Worm (Caenorhabditis elegans) whole organism, mixed stage, embryonic: ENCODE data around the gene smex-2.

Source experiments
- blmp-1 ChIP-seq: fragments of 150-350 bp; optimal IDR thresholded peaks from 2 replicates; lab custom pipeline; 2014; ENCODE audit warnings: missing biosample characterization, missing genetic modification characterization
- ces-1 ChIP-seq: fragments of 150-350 bp; optimal IDR thresholded peaks from 2 replicates; lab custom pipeline; 2014; ENCODE audit warnings: missing biosample characterization, missing genetic modification reagents, missing genetic modification characterization
- elt-1 ChIP-seq: sonication (generic microtip); optimal IDR thresholded peaks from 2 replicates; lab custom pipeline; 2017; ENCODE audit warnings: missing genetic modification characterization, mild to moderate bottlenecking, missing compliant biosample characterization, antibody characterized with exemption, moderate library complexity, borderline replicate concordance; ENCODE audit not compliant: insufficient read depth
- lsy-2 ChIP-seq: fragments of 150-350 bp; optimal IDR thresholded peaks from 2 replicates; lab custom pipeline; 2014; ENCODE audit warnings: missing biosample characterization, missing genetic modification characterization
- nhr-12 ChIP-seq: fragments of 150-350 bp; optimal IDR thresholded peaks from 2 replicates; lab custom pipeline; 2014; ENCODE audit warnings: missing biosample characterization, missing genetic modification characterization
- snpc-4 ChIP-seq: fragments of 150-350 bp; optimal IDR thresholded peaks from 2 replicates; lab custom pipeline; 2014; ENCODE audit warnings: missing biosample characterization, missing genetic modification characterization
- ztf-11 ChIP-seq: fragments of 150-350 bp; optimal IDR thresholded peaks from 2 replicates; lab custom pipeline; 2014; ENCODE audit warnings: missing biosample characterization, missing genetic modification characterization

DNA sequence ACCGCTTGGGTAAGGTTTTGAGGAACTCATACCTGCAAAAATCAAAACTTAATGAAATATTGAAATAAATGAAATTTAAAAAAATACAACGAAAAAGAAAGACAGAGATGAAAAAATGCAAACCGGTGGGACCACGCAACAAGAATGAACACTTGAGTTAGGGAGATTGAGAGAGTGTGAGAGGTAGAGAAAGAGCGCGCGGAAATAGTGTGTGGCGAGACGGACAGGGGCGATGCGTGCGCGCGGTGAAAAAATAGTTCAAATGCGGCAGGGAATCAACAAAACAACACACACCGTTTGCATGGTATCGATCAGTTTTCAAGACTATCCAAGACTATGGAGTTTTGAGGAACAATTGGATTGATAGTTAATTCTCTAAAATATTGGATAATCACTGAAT, 49.7 kb downstream of the smex-2 start, which contains the start of gene meg-3:
- TF ChIP-seq elt-1 = no peak
- TF ChIP-seq ztf-11 (tag; lab: Kevin White, UChicago) = no peak
- no peak for TF ChIP-seq snpc-4 (tag; lab: Kevin White, UChicago)
- no peak for TF ChIP-seq blmp-1 (tag; lab: Kevin White, UChicago)
- no peak for TF ChIP-seq ces-1 (GFP tag; lab: Kevin White, UChicago)
- TF ChIP-seq nhr-12 (tag; lab: Kevin White, UChicago) = no peak
- no peak for TF ChIP-seq lsy-2 (tag; lab: Kevin White, UChicago)
